Fruit fly (Drosophila melanogaster): ENCODE data around the gene bves.

Gene bves

DNA sequence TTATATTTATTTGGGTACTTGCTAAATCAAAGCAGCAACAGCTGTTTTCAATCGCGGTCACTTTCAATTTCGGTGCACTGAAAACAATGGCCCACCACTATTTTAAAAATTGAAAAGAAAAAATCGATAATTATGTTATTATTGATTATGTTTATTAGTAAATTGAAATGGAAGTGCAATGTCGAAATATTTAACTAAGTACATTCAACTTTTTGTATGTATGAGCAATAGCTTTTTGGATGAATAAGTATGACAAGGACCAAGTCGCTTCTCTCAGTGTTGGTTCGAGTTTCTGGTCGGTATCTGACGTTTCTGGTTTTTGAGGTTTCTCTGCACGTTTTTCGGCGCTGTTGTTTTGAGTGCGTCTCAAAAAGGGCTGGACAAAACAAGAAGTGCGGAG is 70.4 kb downstream of the bves start (continued):
- TF ChIP-seq tna (GFP tag; IDR thresholded peaks at IDR 0.05; ENCODE audit: partially characterized antibody) (no peak), Bteb2 (GFP tag; optimal IDR thresholded peaks at IDR 0.05) (peak; percentile 30), tgo (GFP tag; IDR thresholded peaks at IDR 0.05) (peak; percentile 71), Nf-YB (GFP tag; optimal IDR thresholded peaks at IDR 0.05) (peak; percentile 51), CG16863 (GFP tag; optimal IDR thresholded peaks at IDR 0.05) (peak; percentile 20), fd64A (GFP tag; optimal IDR thresholded peaks at IDR 0.05) (no peak), CG18764 (GFP tag; optimal IDR thresholded peaks at IDR 0.05) (peak; percentile 14), NFAT (GFP tag; IDR thresholded peaks at IDR 0.05) (no peak; the same call in 1 of the 2 replicates), D (optimal IDR thresholded peaks at IDR 0.05) (no peak), D (GFP tag; optimal IDR thresholded peaks at IDR 0.05) (peak; percentile 58), ATbp (GFP tag; optimal IDR thresholded peaks at IDR 0.05) (peak; percentile 59), CG3726 (GFP tag; IDR thresholded peaks at IDR 0.05) (0 out of 3 replicates have a peak, but pooled peaks have one; percentile 45), wek (GFP tag; optimal IDR thresholded peaks at IDR 0.05) (no peak), YL-1 (GFP tag; optimal IDR thresholded peaks at IDR 0.05) (no peak), z (GFP tag; IDR thresholded peaks at IDR 0.05) (no peak), bsh (GFP tag; optimal IDR thresholded peaks at IDR 0.05) (peak; percentile 10 to 82), CG3065 (GFP tag; optimal IDR thresholded peaks at IDR 0.05) (peak; percentile 17), luna (GFP tag; optimal IDR thresholded peaks at IDR 0.05) (peak; percentile 7), CG30403 (GFP tag; optimal IDR thresholded peaks at IDR 0.05) (peak; percentile 76), CG32767 (GFP tag; IDR thresholded peaks at IDR 0.05) (no peak; the same call in 1 of the 2 replicates), gce (GFP tag; IDR thresholded peaks at IDR 0.05) (peak; percentile 51; the same call in 1 of the 3 replicates), dysf (GFP tag; IDR thresholded peaks at IDR 0.05) (peak; percentile 77), CG6683 (GFP tag; optimal IDR thresholded peaks at IDR 0.05) (no peak), tap (tag; optimal IDR thresholded peaks at IDR 0.05) (peak; percentile 57), CG12104 (GFP tag; optimal IDR thresholded peaks at IDR 0.05) (peak; percentile 34), fd102C (GFP tag; optimal IDR thresholded peaks at IDR 0.05) (no peak), NK7.1 (GFP tag; optimal IDR thresholded peaks at IDR 0.05) (peak; percentile 7), grau (tag; optimal IDR thresholded peaks at IDR 0.05) (peak; percentile 77), vfl (GFP tag; optimal IDR thresholded peaks at IDR 0.05) (no peak), CG8765 (GFP tag; IDR thresholded peaks at IDR 0.05) (no peak), CG1602 (GFP tag; optimal IDR thresholded peaks at IDR 0.05) (peak; percentile 56), maf-S (GFP tag; optimal IDR thresholded peaks at IDR 0.05) (peak; percentile 11), CG12942 (GFP tag; optimal IDR thresholded peaks at IDR 0.05) (peak; percentile 49), CG15073 (GFP tag; optimal IDR thresholded peaks at IDR 0.05) (no peak), stwl (tag; optimal IDR thresholded peaks at IDR 0.05) (no peak), CG1603 (tag; optimal IDR thresholded peaks at IDR 0.05) (peak; percentile 79), CG2120 (GFP tag; optimal IDR thresholded peaks at IDR 0.05) (peak; percentile 72), CHES-1-like (GFP tag; optimal IDR thresholded peaks at IDR 0.05) (no peak), schlank (tag; optimal IDR thresholded peaks at IDR 0.05) (peak; percentile 13), HLH4C (GFP tag; IDR thresholded peaks at IDR 0.05; ENCODE audit: partially characterized antibody) (no peak), Tbp (GFP tag; optimal IDR thresholded peaks at IDR 0.05) (no peak), mirr (GFP tag; optimal IDR thresholded peaks at IDR 0.05) (no peak), Sry-δ (GFP tag; optimal IDR thresholded peaks at IDR 0.05) (no peak), CG1792 (GFP tag; optimal IDR thresholded peaks at IDR 0.05) (no peak), Chrac-16 (GFP tag; optimal IDR thresholded peaks at IDR 0.05) (peak; percentile 64), Eip74EF (GFP tag; optimal IDR thresholded peaks at IDR 0.05) (peak in 1 of 2 experiments; percentile 73), chif (GFP tag; optimal IDR thresholded peaks at IDR 0.05) (peak; percentile 53 to 61), cad (GFP tag; optimal IDR thresholded peaks at IDR 0.05) (no peak), gcm2 (GFP tag; optimal IDR thresholded peaks at IDR 0.05) (peak; percentile 33), CG3407 (GFP tag; optimal IDR thresholded peaks at IDR 0.05) (peak; percentile 41), Dip2 (GFP tag; IDR thresholded peaks at IDR 0.05) (no peak), wor (GFP tag; IDR thresholded peaks at IDR 0.05) (peak; percentile 65)

Measured in whole organism, embryonic.